Fruit fly (Drosophila melanogaster) whole organism, embryonic: ENCODE results near the gene CG46460.

Source experiments
- Bgb ChIP-seq: fragments of 200-800 bp; sonication (Bioruptor generic); IDR thresholded peaks from 2 replicates; pipeline ENCODE4 v1.3.6; 2022; ENCODE audit warnings: missing biosample characterization, missing genetic modification characterization; ENCODE audit not compliant: partially characterized antibody
- CG10543 ChIP-seq: fragments of 200-800 bp; sonication (Bioruptor generic); optimal IDR thresholded peaks from 3 replicates; lab custom pipeline; 2017; ENCODE audit warnings: missing biosample characterization, mild to moderate bottlenecking, missing genetic modification characterization, moderate library complexity
- CG11695 ChIP-seq: fragments of 200-800 bp; sonication (Bioruptor generic); IDR thresholded peaks from 3 replicates; pipeline ENCODE4 v1.3.6; 2022; ENCODE audit warnings: missing biosample characterization, missing genetic modification characterization
- CG12769 ChIP-seq: fragments of 200-800 bp; sonication (Bioruptor generic); optimal IDR thresholded peaks from 2 replicates; lab custom pipeline; 2019; ENCODE audit warnings: missing biosample characterization, mild to moderate bottlenecking, missing genetic modification characterization, moderate library complexity
- CG13624 ChIP-seq: fragments of 200-800 bp; sonication (Bioruptor generic); optimal IDR thresholded peaks from 2 replicates; lab custom pipeline; 2016; ENCODE audit warnings: missing biosample characterization, missing genetic modification characterization
- CG15269 ChIP-seq: fragments of 200-800 bp; sonication (Bioruptor generic); optimal IDR thresholded peaks from 2 replicates; lab custom pipeline; 2018; ENCODE audit warnings: missing biosample characterization, mild to moderate bottlenecking, missing genetic modification characterization, moderate library complexity
- CG16779 ChIP-seq: fragments of 200-800 bp; sonication (Bioruptor generic); IDR thresholded peaks from 2 replicates; pipeline ENCODE4 v1.3.6; 2022; ENCODE audit warnings: missing biosample characterization, missing genetic modification characterization
- CG17328 ChIP-seq: fragments of 200-800 bp; sonication (Bioruptor generic); IDR thresholded peaks from 2 replicates; pipeline ENCODE4 v1.3.6; 2022; ENCODE audit warnings: missing biosample characterization, missing genetic modification characterization
- CG31388 ChIP-seq: fragments of 200-800 bp; sonication (Bioruptor generic); optimal IDR thresholded peaks from 2 replicates; lab custom pipeline; 2016; ENCODE audit warnings: missing biosample characterization, missing genetic modification characterization
- CG34376 ChIP-seq: fragments of 200-800 bp; sonication (Bioruptor generic); optimal IDR thresholded peaks from 2 replicates; lab custom pipeline; 2018; ENCODE audit warnings: missing biosample characterization, mild to moderate bottlenecking, missing genetic modification characterization
- CG4707 ChIP-seq: fragments of 200-800 bp; sonication (Bioruptor generic); optimal IDR thresholded peaks from 2 replicates; lab custom pipeline; 2018; ENCODE audit warnings: missing biosample characterization, mild to moderate bottlenecking, missing genetic modification characterization, moderate library complexity
- CG6175 ChIP-seq: fragments of 200-800 bp; sonication (Bioruptor generic); IDR thresholded peaks from 3 replicates; pipeline ENCODE4 v1.3.6; 2022; ENCODE audit warnings: missing biosample characterization, missing genetic modification characterization
- D19B ChIP-seq: fragments of 200-800 bp; sonication (Bioruptor generic); optimal IDR thresholded peaks from 2 replicates; lab custom pipeline; 2017; ENCODE audit warnings: missing biosample characterization, mild to moderate bottlenecking, missing genetic modification characterization
- Deaf1 ChIP-seq: fragments of 200-800 bp; optimal IDR thresholded peaks from 3 replicates; lab custom pipeline; 2019; ENCODE audit warnings: missing biosample characterization, mild to moderate bottlenecking, missing genetic modification characterization, moderate library complexity
- GATAe ChIP-seq: fragments of 200-800 bp; sonication (Bioruptor generic); conservative IDR thresholded peaks from 2 replicates; pipeline ENCODE4 v1.3.6; 2022; ENCODE audit warnings: missing biosample characterization, missing genetic modification characterization
- HLH4C ChIP-seq: fragments of 200-800 bp; sonication (Bioruptor generic); IDR thresholded peaks from 3 replicates; pipeline ENCODE4 v1.3.6; 2022; ENCODE audit warnings: missing biosample characterization, missing genetic modification characterization; ENCODE audit not compliant: partially characterized antibody
- Hr78 ChIP-seq, 2 experiments: fragments of 200-800 bp in 1 of 2; fragments of >200 bp in 1 of 2; sonication (Bioruptor generic) in 1 of 2; optimal IDR thresholded peaks; 2 replicates each; lab custom pipeline; 2017 to 2019; ENCODE audit warnings: missing biosample characterization in 2 of 2, missing genetic modification characterization in 2 of 2, mild to moderate bottlenecking in 1 of 2, moderate library complexity in 1 of 2
- Med ChIP-seq: fragments of 200-800 bp; sonication (Bioruptor generic); peaks from one replicate; lab custom pipeline; 2016; ENCODE audit warnings: missing biosample characterization, missing genetic modification characterization, mild to moderate bottlenecking, inconsistent platforms, moderate library complexity
- Pdp1 ChIP-seq, 2 experiments: fragments of 200-800 bp; sonication (Bioruptor generic); optimal IDR thresholded peaks; 3 replicates each; lab custom pipeline; 2016; ENCODE audit warnings: missing biosample characterization in 2 of 2, missing genetic modification characterization in 2 of 2, mild to moderate bottlenecking in 1 of 2, moderate library complexity in 1 of 2
- aop ChIP-seq: fragments of 200-800 bp; sonication (Bioruptor generic); IDR thresholded peaks from 2 replicates; pipeline ENCODE4 v1.3.6; 2022; ENCODE audit warnings: missing biosample characterization, missing genetic modification characterization
- cas ChIP-seq: fragments of 200-800 bp; sonication (Bioruptor generic); IDR thresholded peaks from 2 replicates; pipeline ENCODE4 v1.3.6; 2022; ENCODE audit warnings: missing biosample characterization, missing genetic modification characterization
- cato ChIP-seq: fragments of 200-800 bp; sonication (Bioruptor generic); optimal IDR thresholded peaks from 2 replicates; lab custom pipeline; 2016; ENCODE audit warnings: missing biosample characterization, missing genetic modification characterization, borderline replicate concordance
- chinmo ChIP-seq: fragments of 200-800 bp; sonication (Bioruptor generic); IDR thresholded peaks from 4 replicates; pipeline ENCODE4 v1.3.6; 2022; ENCODE audit warnings: missing biosample characterization, missing genetic modification characterization; ENCODE audit not compliant: partially characterized antibody
- cwo ChIP-seq: fragments of 200-800 bp; sonication (Bioruptor generic); optimal IDR thresholded peaks from 3 replicates; lab custom pipeline; 2017; ENCODE audit warnings: missing biosample characterization, missing genetic modification characterization, mild to moderate bottlenecking, moderate library complexity, missing genetic modification reagents
- dimm ChIP-seq: fragments of 200-800 bp; sonication (Bioruptor generic); IDR thresholded peaks from 2 replicates; pipeline ENCODE4 v1.3.6; 2022; ENCODE audit warnings: missing biosample characterization, missing genetic modification characterization
- dm ChIP-seq: fragments of 200-800 bp; sonication (Bioruptor generic); optimal IDR thresholded peaks from 3 replicates; lab custom pipeline; 2016; ENCODE audit warnings: missing biosample characterization, missing genetic modification characterization
- dpn ChIP-seq, 2 experiments: fragments of 200-800 bp; sonication (Bioruptor generic); optimal IDR thresholded peaks; 3 replicates each; lab custom pipeline; 2016; ENCODE audit warnings: missing biosample characterization in 2 of 2, missing genetic modification characterization in 2 of 2
- exex ChIP-seq: fragments of 200-800 bp; sonication (Bioruptor generic); optimal IDR thresholded peaks from 4 replicates; lab custom pipeline; 2018; ENCODE audit warnings: missing biosample characterization, mild to moderate bottlenecking, missing genetic modification characterization, moderate library complexity
- gce ChIP-seq: fragments of 200-800 bp; sonication (Bioruptor generic); IDR thresholded peaks from 3 replicates; pipeline ENCODE4 v1.3.6; 2022; ENCODE audit warnings: missing biosample characterization, missing genetic modification characterization
- grn ChIP-seq: fragments of 200-800 bp; sonication (Bioruptor generic); optimal IDR thresholded peaks from 3 replicates; lab custom pipeline; 2017; ENCODE audit warnings: missing biosample characterization, missing genetic modification characterization
- ind ChIP-seq: fragments of 200-800 bp; sonication (Bioruptor generic); optimal IDR thresholded peaks from 3 replicates; lab custom pipeline; 2016; ENCODE audit warnings: missing biosample characterization, missing genetic modification characterization
- kni ChIP-seq: fragments of 200-800 bp; sonication (Bioruptor generic); optimal IDR thresholded peaks from 3 replicates; lab custom pipeline; 2017; ENCODE audit warnings: mild to moderate bottlenecking, missing biosample characterization, missing genetic modification reagents, missing genetic modification characterization
- knrl ChIP-seq: fragments of 200-800 bp; sonication (Bioruptor generic); IDR thresholded peaks from 3 replicates; pipeline ENCODE4 v1.3.6; 2022; ENCODE audit warnings: missing biosample characterization, missing genetic modification characterization; ENCODE audit not compliant: partially characterized antibody
- mirr ChIP-seq: fragments of 200-800 bp; sonication (Bioruptor generic); optimal IDR thresholded peaks from 3 replicates; lab custom pipeline; 2018; ENCODE audit warnings: missing biosample characterization, mild to moderate bottlenecking, missing genetic modification characterization
- nom ChIP-seq: fragments of 200-800 bp; sonication (Bioruptor generic); optimal IDR thresholded peaks from 2 replicates; lab custom pipeline; 2017; ENCODE audit warnings: missing biosample characterization, missing genetic modification characterization, mild to moderate bottlenecking, moderate library complexity, missing genetic modification reagents
- pum ChIP-seq: fragments of 200-800 bp; sonication (Bioruptor generic); optimal IDR thresholded peaks from 2 replicates; lab custom pipeline; 2016; ENCODE audit warnings: missing biosample characterization, missing genetic modification characterization
- sd ChIP-seq: fragments of 200-800 bp; sonication (Bioruptor generic); optimal IDR thresholded peaks from 3 replicates; lab custom pipeline; 2018; ENCODE audit warnings: missing biosample characterization, mild to moderate bottlenecking, missing genetic modification characterization, moderate library complexity
- vvl ChIP-seq: fragments of 200-800 bp; sonication (Bioruptor generic); IDR thresholded peaks from 2 replicates; pipeline ENCODE4 v1.3.6; 2022; ENCODE audit warnings: missing biosample characterization, missing genetic modification characterization

The CG46460 gene

dm6 chr3L:4225647-4226470 lies 1.2 kb downstream of the CG46460 start (continued):
- peak; percentile 75 for TF ChIP-seq sd (tag; lab: Kevin White, UChicago)
- peak; percentile 63 for TF ChIP-seq cwo (GFP tag; lab: Kevin White, UChicago)
- TF ChIP-seq CG17328 (GFP tag; lab: Robert Waterston, UW) = no peak
- no peak for TF ChIP-seq Bgb (GFP tag; lab: Robert Waterston, UW)
- TF ChIP-seq vvl (GFP tag; lab: Robert Waterston, UW) = 0 out of 2 replicates have a peak, but pooled peaks have one; percentile 7
- TF ChIP-seq dimm (GFP tag; lab: Robert Waterston, UW) = no peak
- TF ChIP-seq ind (GFP tag; lab: Kevin White, UChicago) = no peak
- TF ChIP-seq CG31388 (GFP tag; lab: Kevin White, UChicago) = no peak
- TF ChIP-seq aop (GFP tag; lab: Robert Waterston, UW) = 0 out of 2 replicates have a peak, but pooled peaks have one; percentile 41
- TF ChIP-seq dpn (GFP tag; optimal IDR thresholded peaks at IDR 0.05; lab: Kevin White, UChicago) = no peak
- TF ChIP-seq CG10543 (GFP tag; lab: Kevin White, UChicago) = peak; percentile 14
- TF ChIP-seq CG34376 (GFP tag; lab: Kevin White, UChicago) = peak; percentile 67
- no peak for TF ChIP-seq CG4707 (GFP tag; lab: Kevin White, UChicago)
- 0 out of 4 replicates have a peak, but pooled peaks have one; percentile 42 for TF ChIP-seq chinmo
- peak; percentile 32 for TF ChIP-seq nom (GFP tag; lab: Kevin White, UChicago)
- peak; percentile 70 for TF ChIP-seq Med (GFP tag; lab: Kevin White, UChicago)
- TF ChIP-seq CG12769 (tag; lab: Kevin White, UChicago) = peak; percentile 31
- TF ChIP-seq gce (GFP tag; lab: Robert Waterston, UW) = 0 out of 3 replicates have a peak, but pooled peaks have one; percentile 33
- TF ChIP-seq kni (GFP tag; lab: Kevin White, UChicago) = peak; percentile 7
- no peak for TF ChIP-seq dm (GFP tag; lab: Kevin White, UChicago)
- TF ChIP-seq Deaf1 (tag; lab: Kevin White, UChicago) = peak; percentile 20
- TF ChIP-seq D19B (GFP tag; lab: Kevin White, UChicago) = peak; percentile 42
- no peak for TF ChIP-seq knrl (GFP tag; lab: Robert Waterston, UW)
- TF ChIP-seq cato (GFP tag; lab: Kevin White, UChicago) = no peak
- TF ChIP-seq CG16779 (GFP tag; lab: Robert Waterston, UW) = no peak
- TF ChIP-seq HLH4C (GFP tag; lab: Robert Waterston, UW) = no peak
- TF ChIP-seq CG11695 (GFP tag; lab: Robert Waterston, UW) = no peak
- no peak for TF ChIP-seq pum (GFP tag; lab: Kevin White, UChicago)
- no peak for TF ChIP-seq CG15269
- peak in 1 of 2 experiments; percentile 82 for TF ChIP-seq Hr78 (GFP tag; optimal IDR thresholded peaks at IDR 0.05; lab: Kevin White, UChicago)

dm6 chr3L:4221792-4222191 lies 5.3 kb downstream of the CG46460 start:
- no peak for TF ChIP-seq cas (GFP tag; lab: Robert Waterston, UW)
- peak; percentile 22 for TF ChIP-seq mirr
- TF ChIP-seq grn = peak; percentile 70
- peak; percentile 78 for TF ChIP-seq CG13624 (GFP tag; lab: Kevin White, UChicago)
- TF ChIP-seq Med (GFP tag; lab: Kevin White, UChicago) = peak; percentile 75
- TF ChIP-seq CG34376 (GFP tag; lab: Kevin White, UChicago) = peak; percentile 2
- TF ChIP-seq exex (tag; lab: Kevin White, UChicago) = peak; percentile 17
- TF ChIP-seq CG6175 (GFP tag; lab: Robert Waterston, UW) = no peak
- 0 out of 2 replicates have a peak, but pooled peaks have one; percentile 11 for TF ChIP-seq GATAe (GFP tag; lab: Robert Waterston, UW)
- TF ChIP-seq Pdp1 (GFP tag; optimal IDR thresholded peaks at IDR 0.05; lab: Kevin White, UChicago) = peak in 1 of 2 experiments; percentile 60
- TF ChIP-seq, all 482 proteins: peak for 8
